Fruit fly (Drosophila melanogaster) whole organism, pupa: ENCODE data around the gene TfIIB.

Experiments used
- CG10348 ChIP-seq: fragments of 200-800 bp; sonication (Bioruptor generic); IDR thresholded peaks from 2 replicates; pipeline ENCODE4 v1.3.6; 2022; ENCODE audit warnings: missing biosample characterization, missing genetic modification characterization
- CG12605 ChIP-seq: fragments of 200-800 bp; sonication (Bioruptor generic); IDR thresholded peaks from 2 replicates; pipeline ENCODE4 v1.3.6; 2022; ENCODE audit warnings: missing biosample characterization, missing genetic modification characterization
- CG13204 ChIP-seq: fragments of 200-800 bp; sonication (Bioruptor generic); optimal IDR thresholded peaks from 2 replicates; lab custom pipeline; 2018; ENCODE audit warnings: missing biosample characterization, mild to moderate bottlenecking, missing genetic modification characterization, moderate library complexity
- CG14655 ChIP-seq: fragments of 200-800 bp; sonication (Bioruptor generic); optimal IDR thresholded peaks from 3 replicates; lab custom pipeline; 2017; ENCODE audit warnings: mild to moderate bottlenecking, missing biosample characterization, missing genetic modification reagents, missing genetic modification characterization
- CG15710 ChIP-seq: fragments of 200-800 bp; sonication (Bioruptor generic); optimal IDR thresholded peaks from 2 replicates; lab custom pipeline; 2018; ENCODE audit warnings: missing biosample characterization, mild to moderate bottlenecking, missing genetic modification characterization, moderate library complexity
- CG17806 ChIP-seq: fragments of 200-800 bp; sonication (Bioruptor generic); optimal IDR thresholded peaks from 2 replicates; lab custom pipeline; 2018; ENCODE audit warnings: missing biosample characterization, mild to moderate bottlenecking, missing genetic modification characterization, moderate library complexity
- CG34367 ChIP-seq: fragments of 200-800 bp; sonication (Bioruptor generic); optimal IDR thresholded peaks from 2 replicates; lab custom pipeline; 2018; ENCODE audit warnings: missing biosample characterization, mild to moderate bottlenecking, missing genetic modification characterization
- CG8301 ChIP-seq: fragments of 200-800 bp; sonication (Bioruptor generic); optimal IDR thresholded peaks from 2 replicates; lab custom pipeline; 2018; ENCODE audit warnings: missing biosample characterization, mild to moderate bottlenecking, missing genetic modification characterization
- EcR ChIP-seq: fragments of 200-800 bp; sonication (Bioruptor generic); optimal IDR thresholded peaks from 3 replicates; lab custom pipeline; 2019; ENCODE audit warnings: missing biosample characterization, missing genetic modification characterization, mild to moderate bottlenecking, moderate library complexity, missing genetic modification reagents
- Pif1A ChIP-seq: fragments of 200-800 bp; sonication (Bioruptor generic); optimal IDR thresholded peaks from 3 replicates; lab custom pipeline; 2016; ENCODE audit warnings: missing biosample characterization, missing genetic modification characterization
- Pif1B ChIP-seq: fragments of 200-800 bp; sonication (Bioruptor generic); optimal IDR thresholded peaks from 3 replicates; lab custom pipeline; 2016; ENCODE audit warnings: missing biosample characterization, missing genetic modification characterization
- Snoo ChIP-seq: fragments of 200-800 bp; sonication (Bioruptor generic); optimal IDR thresholded peaks from 3 replicates; lab custom pipeline; 2017; ENCODE audit warnings: missing biosample characterization, mild to moderate bottlenecking, missing genetic modification characterization, inconsistent platforms
- gl ChIP-seq: fragments of 200-800 bp; sonication (Bioruptor generic); optimal IDR thresholded peaks from 2 replicates; lab custom pipeline; 2018; ENCODE audit warnings: missing biosample characterization, mild to moderate bottlenecking, missing genetic modification characterization

- TF ChIP-seq EcR (GFP tag; lab: Kevin White, UChicago) (no peak), CG15710 (tag; lab: Kevin White, UChicago) (no peak), CG8301 (tag; lab: Kevin White, UChicago) (no peak), gl (no peak), CG17806 (tag; lab: Kevin White, UChicago) (no peak), CG13204 (GFP tag; lab: Kevin White, UChicago) (no peak), CG10348 (GFP tag; lab: Robert Waterston, UW) (no peak), CG12605 (GFP tag; lab: Robert Waterston, UW) (no peak), Snoo (tag; lab: Kevin White, UChicago) (no peak), CG34367 (no peak), Pif1B (GFP tag; lab: Kevin White, UChicago) (no peak), Pif1A (GFP tag; lab: Kevin White, UChicago) (no peak), CG14655 (GFP tag; lab: Kevin White, UChicago) (no peak)
Measured at dm6 chr2L:10395035-10395434, 36.1 kb upstream of the TfIIB start.
